Worm (Caenorhabditis elegans) whole organism, young adult: ENCODE data around the gene nprl-3.

ENCODE experiments used
- B0035.1 ChIP-seq: sonication (generic microtip); optimal IDR thresholded peaks from 2 replicates; lab custom pipeline; 2016; ENCODE audit warnings: missing genetic modification characterization, mild to moderate bottlenecking, missing compliant biosample characterization, missing genotype, missing genetic modification reagents
- B0336.3 ChIP-seq: fragments of 200-800 bp; sonication (Bioruptor generic); IDR thresholded peaks from 2 replicates; pipeline ENCODE4 v1.3.6; 2022; ENCODE audit warnings: missing genetic modification characterization, missing compliant biosample characterization
- F39B2.1 ChIP-seq: fragments of 200-800 bp; sonication (Bioruptor generic); IDR thresholded peaks from 2 replicates; pipeline ENCODE4 v1.3.6; 2022; ENCODE audit warnings: missing genetic modification reagents, missing genetic modification characterization, missing compliant biosample characterization
- F49E8.2 ChIP-seq: sonication (generic microtip); optimal IDR thresholded peaks from 3 replicates; lab custom pipeline; 2017; ENCODE audit warnings: missing genetic modification characterization, mild to moderate bottlenecking, missing compliant biosample characterization, antibody characterized with exemption, moderate library complexity; ENCODE audit not compliant: insufficient read depth
- Y56A3A.18 ChIP-seq: fragments of 200-800 bp; sonication (Bioruptor generic); IDR thresholded peaks from 2 replicates; pipeline ENCODE4 v1.3.6; 2022; ENCODE audit warnings: missing genetic modification reagents, missing genetic modification characterization, missing compliant biosample characterization
- aptf-2 ChIP-seq: fragments of 200-800 bp; sonication (Bioruptor generic); conservative IDR thresholded peaks from 2 replicates; pipeline ENCODE4 v1.3.6; 2022; ENCODE audit warnings: missing genetic modification reagents, missing genetic modification characterization, missing compliant biosample characterization
- attf-3 ChIP-seq: fragments of 200-800 bp; sonication (Bioruptor generic); conservative IDR thresholded peaks from 2 replicates; pipeline ENCODE4 v1.3.6; 2022; ENCODE audit warnings: missing genetic modification reagents, missing genetic modification characterization, missing compliant biosample characterization
- ceh-40 ChIP-seq: fragments of 200-800 bp; sonication (Bioruptor generic); IDR thresholded peaks from 2 replicates; pipeline ENCODE4 v1.3.6; 2022; ENCODE audit warnings: missing genetic modification characterization, missing compliant biosample characterization
- ceh-79 ChIP-seq: sonication (generic microtip); optimal IDR thresholded peaks from 2 replicates; lab custom pipeline; 2017; ENCODE audit warnings: mild to moderate bottlenecking, missing genetic modification characterization, missing compliant biosample characterization
- chd-7 ChIP-seq: sonication (generic microtip); optimal IDR thresholded peaks from 2 replicates; lab custom pipeline; 2016; ENCODE audit warnings: mild to moderate bottlenecking, missing genetic modification characterization, moderate library complexity, missing compliant biosample characterization
- dox-1 ChIP-seq: fragments of 200-800 bp; sonication (Bioruptor generic); IDR thresholded peaks from 2 replicates; pipeline ENCODE4 v1.3.6; 2022; ENCODE audit warnings: missing genetic modification reagents, missing genetic modification characterization, missing compliant biosample characterization
- efl-1 ChIP-seq: fragments of 150-350 bp; optimal IDR thresholded peaks from 2 replicates; lab custom pipeline; 2014; ENCODE audit warnings: missing biosample characterization, missing genetic modification reagents, missing genetic modification characterization
- egl-18 ChIP-seq: fragments of 200-800 bp; sonication (Bioruptor generic); IDR thresholded peaks from 2 replicates; pipeline ENCODE4 v1.3.6; 2022; ENCODE audit warnings: missing genetic modification reagents, missing genetic modification characterization, missing compliant biosample characterization
- egl-44 ChIP-seq: fragments of 200-800 bp; sonication (Bioruptor generic); IDR thresholded peaks from 2 replicates; pipeline ENCODE4 v1.3.6; 2022; ENCODE audit warnings: missing genetic modification reagents, missing genetic modification characterization, missing compliant biosample characterization
- egrh-3 ChIP-seq: fragments of 200-800 bp; sonication (Bioruptor generic); IDR thresholded peaks from 2 replicates; pipeline ENCODE4 v1.3.6; 2022; ENCODE audit warnings: missing genetic modification reagents, missing genetic modification characterization, missing compliant biosample characterization
- ekl-4 ChIP-seq: fragments of 200-800 bp; sonication (Bioruptor generic); IDR thresholded peaks from 2 replicates; pipeline ENCODE4 v1.3.6; 2022; ENCODE audit warnings: missing genetic modification reagents, missing genetic modification characterization, missing compliant biosample characterization
- hmg-1.2 ChIP-seq: fragments of 200-800 bp; sonication (Bioruptor generic); IDR thresholded peaks from 2 replicates; pipeline ENCODE4 v1.3.6; 2022; ENCODE audit warnings: missing genetic modification reagents, missing genetic modification characterization, missing compliant biosample characterization
- let-607 ChIP-seq, 2 experiments: fragments of 200-800 bp in 1 of 2; sonication (Bioruptor generic) in 1 of 2; sonication (generic microtip) in 1 of 2; optimal IDR thresholded peaks; 2 replicates each; lab custom pipeline; 2016 to 2018; ENCODE audit warnings: mild to moderate bottlenecking in 2 of 2, missing compliant biosample characterization in 2 of 2, missing genetic modification characterization in 2 of 2, moderate library complexity in 2 of 2, missing genotype in 1 of 2
- lin-26 ChIP-seq: fragments of 200-800 bp; sonication (Bioruptor generic); IDR thresholded peaks from 2 replicates; pipeline ENCODE4 v1.3.6; 2022; ENCODE audit warnings: missing genetic modification reagents, missing genetic modification characterization, missing compliant biosample characterization
- lir-1 ChIP-seq: fragments of 200-800 bp; sonication (Bioruptor generic); conservative IDR thresholded peaks from 2 replicates; pipeline ENCODE4 v1.3.6; 2022; ENCODE audit warnings: missing genetic modification reagents, missing genetic modification characterization, missing compliant biosample characterization
- lsl-1 ChIP-seq: fragments of 200-800 bp; sonication (Bioruptor generic); optimal IDR thresholded peaks from 2 replicates; lab custom pipeline; 2018; ENCODE audit warnings: mild to moderate bottlenecking, missing genetic modification characterization, moderate library complexity, missing compliant biosample characterization
- madf-6 ChIP-seq: fragments of 200-800 bp; sonication (Bioruptor generic); IDR thresholded peaks from 2 replicates; pipeline ENCODE4 v1.3.6; 2022; ENCODE audit warnings: missing genetic modification reagents, missing genetic modification characterization, missing compliant biosample characterization
- mes-4 ChIP-seq: sonication (generic microtip); optimal IDR thresholded peaks from 2 replicates; lab custom pipeline; 2016; ENCODE audit warnings: missing genotype, missing genetic modification characterization, missing compliant biosample characterization
- nfya-1 ChIP-seq: sonication (generic microtip); optimal IDR thresholded peaks from 2 replicates; lab custom pipeline; 2017; ENCODE audit warnings: antibody characterized with exemption, missing compliant biosample characterization, missing genetic modification characterization, borderline replicate concordance; ENCODE audit not compliant: insufficient read depth
- nhr-90 ChIP-seq: sonication (generic microtip); optimal IDR thresholded peaks from 2 replicates; lab custom pipeline; 2016; ENCODE audit warnings: missing genotype, mild to moderate bottlenecking, missing genetic modification characterization, missing compliant biosample characterization
- pbrm-1 ChIP-seq: fragments of 200-800 bp; sonication (Bioruptor generic); IDR thresholded peaks from 2 replicates; pipeline ENCODE4 v1.3.6; 2022; ENCODE audit warnings: missing genetic modification reagents, missing genetic modification characterization, missing compliant biosample characterization
- snpc-3.4 ChIP-seq: sonication (generic microtip); optimal IDR thresholded peaks from 2 replicates; lab custom pipeline; 2017; ENCODE audit warnings: missing genetic modification characterization, mild to moderate bottlenecking, missing compliant biosample characterization, antibody characterized with exemption, moderate library complexity, missing genotype, missing genetic modification reagents
- somi-1 ChIP-seq: fragments of 200-800 bp; sonication (Bioruptor generic); optimal IDR thresholded peaks from 2 replicates; lab custom pipeline; 2018; ENCODE audit warnings: mild to moderate bottlenecking, missing genetic modification characterization, missing compliant biosample characterization
- ztf-25 ChIP-seq: fragments of 200-800 bp; sonication (Bioruptor generic); IDR thresholded peaks from 2 replicates; pipeline ENCODE4 v1.3.6; 2022; ENCODE audit warnings: missing genetic modification reagents, missing genetic modification characterization, missing compliant biosample characterization
- ztf-28 ChIP-seq: fragments of 200-800 bp; sonication (Bioruptor generic); IDR thresholded peaks from 2 replicates; pipeline ENCODE4 v1.3.6; 2022; ENCODE audit warnings: missing genetic modification reagents, missing genetic modification characterization, missing compliant biosample characterization

nprl-3 gene

DNA sequence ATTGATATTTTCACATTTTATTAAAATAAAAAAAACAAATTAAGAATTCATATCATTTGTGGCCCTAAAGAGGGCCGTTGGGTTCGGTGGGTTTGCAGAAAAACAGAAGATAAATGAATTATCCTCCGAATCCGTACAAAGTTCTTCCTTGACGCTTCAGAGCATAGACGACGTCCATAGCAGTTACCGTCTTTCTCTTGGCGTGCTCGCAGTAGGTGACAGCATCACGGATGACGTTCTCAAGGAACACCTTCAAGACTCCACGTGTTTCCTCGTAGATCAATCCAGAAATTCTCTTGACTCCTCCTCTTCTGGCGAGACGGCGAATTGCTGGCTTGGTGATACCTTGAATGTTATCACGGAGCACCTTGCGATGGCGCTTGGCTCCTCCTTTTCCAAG, 36.3 kb downstream of the nprl-3 start:
- no peak for TF ChIP-seq B0035.1 (tag; lab: Kevin White, UChicago)
- no peak for TF ChIP-seq madf-6 (GFP tag; lab: Robert Waterston, UW)
- no peak for TF ChIP-seq hmg-1.2 (GFP tag; lab: Robert Waterston, UW)
- TF ChIP-seq B0336.3, result no peak
- TF ChIP-seq dox-1 (GFP tag; lab: Robert Waterston, UW), result no peak
- no peak for TF ChIP-seq nfya-1 (tag; lab: Kevin White, UChicago)
- TF ChIP-seq ztf-28 (GFP tag; lab: Robert Waterston, UW), result no peak
- TF ChIP-seq efl-1 (GFP tag; lab: Kevin White, UChicago), result no peak

DNA sequence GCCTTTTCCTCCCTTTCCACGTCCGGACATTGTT, 36.5 kb downstream of the nprl-3 start, which contains the start of gene his-31:
Gene his-31 (minus strand): TSS at position 30 of the 34 bp plus-strand sequence.
- no peak for TF ChIP-seq nhr-90 (tag; lab: Kevin White, UChicago)
- no peak for TF ChIP-seq lin-26 (GFP tag; lab: Robert Waterston, UW)
- no peak for TF ChIP-seq Y56A3A.18
- TF ChIP-seq somi-1, result no peak
- TF ChIP-seq aptf-2 (GFP tag; lab: Robert Waterston, UW), result no peak
- TF ChIP-seq ceh-79 (tag; lab: Kevin White, UChicago), result no peak
- no peak for TF ChIP-seq attf-3
- no peak for TF ChIP-seq snpc-3.4

ce11 chrIV:8333988-8334863, 36.9 kb downstream of the nprl-3 start, which contains the start of gene his-32:
Gene his-32, plus strand, starts transcription at chrIV:8334305.
- TF ChIP-seq F39B2.1 (GFP tag; lab: Robert Waterston, UW) (peak; percentile 63; the same call in 1 of the 2 replicates), egrh-3 (GFP tag; lab: Robert Waterston, UW) (peak; percentile 49; the same call in 1 of the 2 replicates), pbrm-1 (GFP tag; lab: Robert Waterston, UW) (peak; percentile 44; the same call in 1 of the 2 replicates), chd-7 (tag; lab: Kevin White, UChicago) (no peak), ekl-4 (peak; percentile 37; the same call in 1 of the 2 replicates)

DNA sequence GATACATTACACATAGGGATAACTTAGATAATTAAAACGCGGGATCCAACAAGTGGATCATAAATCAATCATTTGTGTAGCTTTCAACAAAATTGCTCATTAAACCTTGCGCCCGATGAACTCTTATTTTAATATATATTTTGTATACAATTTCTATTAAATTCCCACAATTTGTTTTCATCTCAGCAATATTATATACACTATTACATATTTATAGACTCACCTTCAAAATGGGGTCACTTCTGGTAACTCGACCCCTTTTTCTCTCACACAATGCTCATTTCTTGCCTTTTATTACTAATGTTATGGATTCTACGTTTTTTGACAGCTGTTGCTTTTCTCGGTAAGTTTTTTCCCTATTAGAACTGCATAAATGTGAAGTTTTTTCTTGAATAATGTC, 42.3 kb downstream of the nprl-3 start, which contains the start of gene lgc-6:
Gene lgc-6 (plus strand): TSS at position 301 of the 400 bp plus-strand sequence.
- no peak for TF ChIP-seq ceh-40
- no peak for TF ChIP-seq egl-18
- no peak for TF ChIP-seq lsl-1 (GFP tag; lab: Kevin White, UChicago)
- no peak for TF ChIP-seq F49E8.2 (tag; lab: Kevin White, UChicago)
- TF ChIP-seq let-607 (tag; optimal IDR thresholded peaks at IDR 0.05; lab: Kevin White, UChicago), result no peak
- TF ChIP-seq ztf-25 (GFP tag; lab: Robert Waterston, UW), result no peak
- TF ChIP-seq lir-1 (GFP tag; lab: Robert Waterston, UW), result no peak

DNA sequence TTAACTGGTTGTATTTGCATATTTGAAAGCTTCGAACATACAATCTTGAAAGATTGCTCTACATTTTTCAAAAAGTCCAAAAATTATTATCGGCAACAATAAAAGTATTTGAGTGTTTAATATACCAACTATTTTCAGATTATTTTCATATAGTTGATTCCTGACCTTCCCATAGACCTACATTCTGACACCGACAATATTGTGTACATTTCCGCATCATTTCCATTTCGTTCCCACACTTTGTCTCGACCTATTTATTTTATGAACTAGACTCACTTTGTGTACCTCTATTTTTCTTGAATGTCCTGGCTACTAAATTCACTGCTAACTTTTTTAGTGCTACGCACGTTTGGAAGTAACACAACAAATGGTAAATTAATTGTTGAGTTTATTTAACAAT, 45.1 kb downstream of the nprl-3 start, which contains the start of gene lgc-5:
Gene lgc-5 (plus strand): TSS at position 301 of the 400 bp plus-strand sequence.
- TF ChIP-seq mes-4 (tag; lab: Kevin White, UChicago) (no peak), lir-1 (GFP tag; lab: Robert Waterston, UW) (no peak), egl-44 (GFP tag; lab: Robert Waterston, UW) (no peak)
- TF ChIP-seq, all 124 proteins: peak for 0
